Worm (Caenorhabditis elegans) whole organism, mixed stage, embryonic: ENCODE data around the gene ZK856.18.

ENCODE experiments used
- blmp-1 ChIP-seq: fragments of 150-350 bp; optimal IDR thresholded peaks from 2 replicates; lab custom pipeline; 2014; ENCODE audit warnings: missing biosample characterization, missing genetic modification characterization
- ceh-43 ChIP-seq: fragments of 200-800 bp; sonication (Bioruptor generic); optimal IDR thresholded peaks from 2 replicates; lab custom pipeline; 2018; ENCODE audit warnings: mild to moderate bottlenecking, missing genetic modification characterization, moderate library complexity, missing compliant biosample characterization
- drap-1 ChIP-seq: fragments of 200-800 bp; sonication (Bioruptor generic); optimal IDR thresholded peaks from 3 replicates; lab custom pipeline; 2018; ENCODE audit warnings: mild to moderate bottlenecking, missing genetic modification characterization, missing compliant biosample characterization
- lsy-2 ChIP-seq: fragments of 150-350 bp; optimal IDR thresholded peaks from 2 replicates; lab custom pipeline; 2014; ENCODE audit warnings: missing biosample characterization, missing genetic modification characterization
- nhr-237 ChIP-seq: fragments of 150-350 bp; optimal IDR thresholded peaks from 2 replicates; lab custom pipeline; 2014; ENCODE audit warnings: missing biosample characterization, missing genetic modification characterization
- nhr-28 ChIP-seq: fragments of 150-350 bp; optimal IDR thresholded peaks from 2 replicates; lab custom pipeline; 2014; ENCODE audit warnings: missing biosample characterization, missing genetic modification characterization
- pha-4 ChIP-seq: fragments of 150-350 bp; optimal IDR thresholded peaks from 2 replicates; lab custom pipeline; 2018; ENCODE audit warnings: missing biosample characterization, missing genetic modification reagents, missing genetic modification characterization
- unc-39 ChIP-seq: fragments of 150-350 bp; optimal IDR thresholded peaks from 2 replicates; lab custom pipeline; 2014; ENCODE audit warnings: missing biosample characterization, missing genetic modification characterization

- TF ChIP-seq nhr-28 (tag; lab: Kevin White, UChicago): no peak
- TF ChIP-seq lsy-2 (tag; lab: Kevin White, UChicago): no peak
- no peak for TF ChIP-seq blmp-1
- no peak for TF ChIP-seq pha-4 (tag; lab: Kevin White, UChicago)
- no peak for TF ChIP-seq drap-1 (GFP tag; lab: Kevin White, UChicago)
- TF ChIP-seq nhr-237: no peak
- no peak for TF ChIP-seq unc-39 (tag; lab: Kevin White, UChicago)
- TF ChIP-seq ceh-43 (GFP tag; lab: Kevin White, UChicago): no peak
Measured at ce11 chrV:10152278-10152677, 33.5 kb downstream of the ZK856.18 start, which contains the start of gene srsx-28.
